Worm (Caenorhabditis elegans): ENCODE data around the gene Y57A10A.4.
"Not testable (repeated sequence)": the region's sequence is repeated elsewhere in the genome, so short reads cannot be mapped to it uniquely, and the experiment has no call there.

Y57A10A.4 gene

DNA sequence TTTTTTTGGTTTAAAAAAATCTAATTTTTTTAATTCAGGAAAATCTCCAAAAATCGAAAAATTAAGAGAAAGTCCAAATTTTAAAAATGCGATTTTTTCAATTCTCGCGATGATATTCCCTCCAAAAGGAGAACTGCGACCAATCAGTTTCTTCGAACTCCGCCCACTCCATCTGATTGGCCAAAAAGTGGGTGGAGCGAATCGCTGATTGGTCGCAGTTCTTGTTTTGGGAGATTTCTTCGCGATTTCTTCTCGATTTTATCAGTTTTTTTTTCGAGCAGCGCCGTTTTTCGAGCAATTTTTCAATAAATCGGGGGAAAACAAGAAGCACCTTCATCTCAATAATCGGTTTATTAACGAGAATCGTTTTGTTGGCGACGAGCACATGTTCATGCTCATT lies 21.3 kb upstream of the Y57A10A.4 start (continued):
- no peak for TF ChIP-seq zim-3 (tag; optimal IDR thresholded peaks at IDR 0.05)
- no peak for TF ChIP-seq ceh-58 (GFP tag; IDR thresholded peaks at IDR 0.05)

DNA sequence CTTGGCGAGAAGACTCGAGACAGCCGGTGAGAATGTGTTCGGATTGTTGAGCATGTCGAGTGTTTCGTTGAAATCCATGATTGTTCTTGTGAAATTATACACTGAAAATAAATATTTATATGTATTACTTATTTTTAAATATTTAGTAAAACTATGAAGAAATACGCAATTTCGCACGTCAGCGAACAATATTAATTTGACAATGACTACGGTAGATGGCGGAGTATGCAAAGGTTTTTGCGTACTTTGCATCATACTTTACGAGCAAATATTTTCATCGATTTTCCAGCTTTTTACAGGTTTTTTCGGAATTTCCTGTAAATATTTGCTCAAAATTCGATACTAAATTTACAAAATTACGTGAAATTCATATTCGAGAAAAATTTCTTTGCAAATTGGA lies 20.9 kb upstream of the Y57A10A.4 start, which contains the start of gene set-24:
TSS of gene set-24 (minus strand) at position 101 of the 400 bp plus-strand sequence.
- TF ChIP-seq F55B11.4 (tag; optimal IDR thresholded peaks at IDR 0.05; ENCODE audit: borderline replicate concordance, insufficient read depth) (no peak), lsl-1 (GFP tag; optimal IDR thresholded peaks at IDR 0.05) (peak; percentile 8), hmg-20 (GFP tag; IDR thresholded peaks at IDR 0.05) (no peak), rcor-1 (GFP tag; IDR thresholded peaks at IDR 0.05) (no peak)

DNA sequence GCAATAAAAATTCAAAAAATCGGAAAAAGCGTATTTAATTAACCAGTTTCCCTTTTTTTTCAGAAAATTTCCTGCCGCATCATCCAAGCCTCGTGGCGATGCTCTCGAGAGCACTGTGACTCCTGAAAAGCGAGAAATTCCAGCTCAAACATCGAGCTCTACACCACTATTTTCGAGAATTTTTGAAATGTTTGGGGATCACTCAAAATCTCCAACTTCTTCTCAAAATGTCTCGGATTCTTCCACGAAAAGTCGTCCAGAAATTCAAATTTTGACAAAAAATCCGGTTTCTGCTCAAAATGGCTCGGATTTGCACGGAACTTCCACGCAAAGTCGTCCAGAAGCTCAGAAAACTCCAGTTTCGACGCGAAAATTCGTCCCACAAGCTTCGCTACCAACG lies 13.8 kb upstream of the Y57A10A.4 start:
- TF ChIP-seq ztf-28 (GFP tag; IDR thresholded peaks at IDR 0.05) (no peak), chd-7 (tag; optimal IDR thresholded peaks at IDR 0.05) (no peak), T07F8.4 (tag; optimal IDR thresholded peaks at IDR 0.05) (no peak), egrh-3 (GFP tag; IDR thresholded peaks at IDR 0.05) (no peak), ceh-91 (GFP tag; IDR thresholded peaks at IDR 0.05) (no peak), bed-2 (GFP tag; IDR thresholded peaks at IDR 0.05) (no peak), madf-10 (tag; optimal IDR thresholded peaks at IDR 0.05) (no peak)

DNA sequence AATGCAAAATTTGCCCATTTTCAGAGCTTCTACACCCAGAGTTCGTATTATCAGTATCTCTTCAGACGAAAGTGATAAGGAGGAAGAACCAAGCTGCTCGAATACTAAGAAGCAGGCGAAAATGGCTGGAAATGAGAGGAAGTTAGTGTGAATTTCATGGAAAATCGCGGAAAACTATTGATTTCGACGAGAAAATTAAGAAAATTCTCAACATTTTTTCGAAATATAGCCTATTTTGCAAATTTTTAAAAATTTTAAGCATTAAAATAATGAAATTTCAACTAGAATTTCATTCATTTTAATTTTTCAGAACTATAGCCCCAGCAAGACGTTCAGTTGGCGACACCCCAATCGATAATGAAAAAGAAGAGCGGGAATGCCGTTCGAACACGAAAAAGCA lies 8.2 kb upstream of the Y57A10A.4 start:
- TF ChIP-seq F37B4.10 (GFP tag; IDR thresholded peaks at IDR 0.05): no peak
- no peak for TF ChIP-seq snpc-4 (GFP tag; optimal IDR thresholded peaks at IDR 0.05)
- no peak for TF ChIP-seq snpc-4 (tag; optimal IDR thresholded peaks at IDR 0.05)
- TF ChIP-seq ccch-3 (GFP tag; optimal IDR thresholded peaks at IDR 0.05): no peak
- TF ChIP-seq T26A5.8 (tag; optimal IDR thresholded peaks at IDR 0.05): no peak
- no peak for TF ChIP-seq ztf-22 (GFP tag; optimal IDR thresholded peaks at IDR 0.05)
- no peak for TF ChIP-seq akir-1 (GFP tag; optimal IDR thresholded peaks at IDR 0.05)
- TF ChIP-seq efl-1 (GFP tag; optimal IDR thresholded peaks at IDR 0.05): no peak

DNA sequence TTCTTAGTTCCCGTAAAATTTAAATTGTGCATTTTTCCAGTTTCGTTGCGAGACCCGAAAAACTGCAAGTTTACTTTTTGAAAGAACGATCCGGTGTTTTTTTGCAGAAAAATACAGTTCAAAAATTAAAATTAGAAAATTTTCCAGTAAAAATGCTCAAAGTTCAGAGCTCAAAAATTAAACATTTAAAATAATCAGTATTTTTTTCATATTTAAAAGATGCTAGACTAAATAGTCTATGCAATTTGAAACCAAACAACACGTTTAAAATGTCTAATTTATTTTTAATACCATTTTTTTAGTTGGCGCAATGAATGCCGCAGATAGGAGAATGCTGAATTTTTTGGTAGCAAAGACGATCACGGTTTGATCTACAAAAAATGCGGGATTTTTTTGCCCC lies 4.4 kb upstream of the Y57A10A.4 start, which contains the start of gene Y57A10A.2:
TSS of gene Y57A10A.2 (plus strand) at position 301 of the 400 bp plus-strand sequence.
- TF ChIP-seq attf-5 (GFP tag; optimal IDR thresholded peaks at IDR 0.05) (no peak), atf-7 (tag; optimal IDR thresholded peaks at IDR 0.05) (no peak), B0035.1 (tag; optimal IDR thresholded peaks at IDR 0.05) (no peak), lin-35 (GFP tag; optimal IDR thresholded peaks at IDR 0.05) (no peak)

DNA sequence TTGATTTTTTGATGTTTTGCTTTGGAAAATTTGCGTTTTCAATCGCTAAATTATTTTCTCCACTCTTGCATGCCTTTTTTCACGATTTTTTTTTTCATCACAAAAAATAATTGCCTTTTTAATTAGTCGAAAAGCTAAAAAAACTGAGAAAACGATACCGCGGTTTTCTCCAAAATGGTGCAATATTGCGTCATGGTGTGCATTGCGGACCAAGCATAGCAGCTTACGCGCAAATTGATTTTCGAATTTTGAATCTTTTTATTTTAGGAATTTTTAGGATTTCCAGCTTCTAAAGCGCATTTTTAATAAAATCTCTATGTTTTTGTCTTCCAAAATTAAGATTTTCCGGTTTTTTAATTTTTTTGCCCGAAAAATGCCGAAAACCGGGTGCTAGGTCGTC lies 1.5 kb upstream of the Y57A10A.4 start:
- peak; percentile 38 for TF ChIP-seq madf-6 (GFP tag; IDR thresholded peaks at IDR 0.05)
- peak; percentile 10 for TF ChIP-seq efl-1 (GFP tag; optimal IDR thresholded peaks at IDR 0.05)
- 0 out of 2 replicates have a peak, but pooled peaks have one; percentile 12 for TF ChIP-seq madf-8 (GFP tag; conservative IDR thresholded peaks at IDR 0.05)
- no peak for TF ChIP-seq him-1 (tag; optimal IDR thresholded peaks at IDR 0.05)
- TF ChIP-seq ztf-6 (GFP tag; IDR thresholded peaks at IDR 0.05): no peak
- TF ChIP-seq F33H1.4 (GFP tag; IDR thresholded peaks at IDR 0.05): 0 out of 2 replicates have a peak, but pooled peaks have one; percentile 9

DNA sequence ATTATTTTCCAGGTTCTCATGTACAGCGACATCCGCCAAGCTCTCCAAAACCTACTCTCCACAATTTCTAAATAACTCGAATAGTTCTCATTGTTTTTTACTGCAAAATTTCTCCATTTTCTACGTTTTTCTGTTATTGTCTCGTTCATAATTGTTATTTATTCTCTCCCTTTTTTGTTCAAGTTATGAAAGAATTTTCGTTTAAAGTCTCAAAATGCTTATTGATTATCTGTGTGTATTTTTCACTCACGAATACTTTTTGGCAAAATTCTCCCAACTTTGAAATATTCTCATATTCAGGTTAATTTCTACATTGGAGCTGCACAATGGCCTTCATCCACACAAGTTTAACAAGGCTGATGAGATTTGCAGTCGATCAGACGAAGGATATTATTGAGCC lies 2.4 kb downstream of the Y57A10A.4 start, which contains the start of gene Y57A10A.5:
TSS of gene Y57A10A.5 (plus strand) at position 301 of the 400 bp plus-strand sequence.
- not testable (repeated sequence) for TF ChIP-seq F39B2.1, lin-26, F37B4.10 (GFP tag; IDR thresholded peaks at IDR 0.05)
